Worm (Caenorhabditis elegans): Measurements from ENCODE around the gene C46F11.4.

DNA sequence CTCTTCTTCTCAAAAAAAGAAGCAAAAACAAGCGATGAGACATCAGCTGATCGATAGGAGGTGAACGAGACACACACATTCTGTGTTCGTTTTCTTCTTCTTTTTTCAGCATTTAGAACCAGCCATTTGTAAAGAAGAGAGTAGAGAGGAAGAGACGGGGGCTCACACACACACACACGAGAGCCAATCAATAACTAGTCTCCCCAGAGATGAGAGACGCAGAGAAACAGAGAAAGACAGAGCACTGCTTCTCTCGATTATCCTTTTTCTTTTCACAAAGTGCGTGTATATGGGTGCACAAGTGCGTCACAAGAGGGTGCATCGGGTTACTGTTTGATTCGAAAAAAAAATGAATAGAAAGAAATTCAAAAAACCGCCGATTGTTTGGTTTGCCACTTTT is 13.3 kb upstream of the C46F11.4 start:
- TF ChIP-seq snpc-4 (tag; optimal IDR thresholded peaks at IDR 0.05) (no peak), mep-1 (tag; optimal IDR thresholded peaks at IDR 0.05) (peak; percentile 56), nhr-12 (tag; optimal IDR thresholded peaks at IDR 0.05) (no peak), nhr-76 (tag; optimal IDR thresholded peaks at IDR 0.05) (no peak), unc-62 (GFP tag; optimal IDR thresholded peaks at IDR 0.05) (no peak), ces-1 (GFP tag; optimal IDR thresholded peaks at IDR 0.05) (peak; percentile 79), lin-13 (tag; optimal IDR thresholded peaks at IDR 0.05) (no peak), ztf-11 (tag; optimal IDR thresholded peaks at IDR 0.05) (no peak), elt-3 (tag; optimal IDR thresholded peaks at IDR 0.05) (no peak), drap-1 (GFP tag; optimal IDR thresholded peaks at IDR 0.05) (no peak), nhr-237 (tag; optimal IDR thresholded peaks at IDR 0.05) (no peak), elt-1 (tag; optimal IDR thresholded peaks at IDR 0.05; ENCODE audit: borderline replicate concordance, insufficient read depth) (no peak)

Measured in whole organism, mixed stage, embryonic.